Worm (Caenorhabditis elegans): ENCODE results near the gene adss-1.

DNA sequence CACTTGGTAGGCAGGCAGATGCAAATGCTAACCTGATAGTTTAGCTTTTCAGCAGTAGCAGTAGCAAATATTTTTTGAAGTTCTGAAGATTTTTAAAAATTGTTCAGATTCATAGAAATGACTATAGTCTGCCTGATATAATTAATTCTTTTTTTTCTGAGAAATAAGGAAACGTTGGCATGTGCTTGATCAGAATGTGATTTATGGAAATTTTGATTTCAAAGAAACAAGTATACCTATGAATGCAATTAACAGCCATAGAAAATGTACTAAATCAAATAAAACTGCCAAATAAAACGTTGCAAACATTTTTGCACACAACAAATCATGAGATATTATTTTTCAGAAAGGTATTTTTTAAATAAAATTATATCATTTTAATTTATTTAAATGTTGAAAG is 47.4 kb upstream of the adss-1 start:
- TF ChIP-seq unc-62 (GFP tag; optimal IDR thresholded peaks at IDR 0.05) (no peak), nhr-11 (tag; optimal IDR thresholded peaks at IDR 0.05) (peak; percentile 56), nhr-12 (tag; optimal IDR thresholded peaks at IDR 0.05) (no peak), snpc-4 (tag; optimal IDR thresholded peaks at IDR 0.05) (no peak), zag-1 (tag; optimal IDR thresholded peaks at IDR 0.05) (no peak), pqm-1 (tag; optimal IDR thresholded peaks at IDR 0.05) (no peak), hmg-11 (tag; optimal IDR thresholded peaks at IDR 0.05) (no peak), ceh-28 (tag; optimal IDR thresholded peaks at IDR 0.05) (no peak), fkh-10 (GFP tag; optimal IDR thresholded peaks at IDR 0.05) (no peak), elt-3 (tag; optimal IDR thresholded peaks at IDR 0.05) (no peak), egl-5 (tag; optimal IDR thresholded peaks at IDR 0.05) (no peak), nhr-23 (tag; optimal IDR thresholded peaks at IDR 0.05) (no peak)

All from whole organism, L3 larva.